Worm (Caenorhabditis elegans): ENCODE measurements around the gene Y102E9.5.

DNA sequence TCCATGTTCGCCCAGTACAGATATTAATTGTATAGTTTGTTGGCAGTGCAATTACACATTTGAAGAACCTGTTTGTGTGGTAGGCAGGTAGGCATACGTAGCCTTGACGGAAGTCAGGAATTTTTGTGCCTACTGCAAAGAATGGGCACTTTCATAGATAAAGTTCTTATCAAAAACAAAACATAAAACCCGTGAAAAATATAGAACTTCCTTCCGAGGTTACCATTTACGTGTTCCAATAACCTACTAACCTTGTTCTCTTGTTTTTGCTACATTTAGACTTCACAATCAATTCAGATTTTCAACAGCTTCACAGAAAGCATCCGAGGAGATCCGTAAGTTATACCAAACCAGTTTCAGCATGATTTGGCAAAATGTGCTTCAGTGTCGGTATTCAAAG is 16.8 kb downstream of the Y102E9.5 start, which contains the start of gene F37A4.4:
- TF ChIP-seq ztf-4 (tag; optimal IDR thresholded peaks at IDR 0.05) = no peak
- TF ChIP-seq lin-39 (tag; optimal IDR thresholded peaks at IDR 0.05) = no peak
- TF ChIP-seq ama-1 (optimal IDR thresholded peaks at IDR 0.05) = no peak
- no peak for TF ChIP-seq nhr-25 (tag; optimal IDR thresholded peaks at IDR 0.05)
- no peak for TF ChIP-seq R02D3.7 (tag; optimal IDR thresholded peaks at IDR 0.05)
- no peak for TF ChIP-seq snpc-4 (tag; optimal IDR thresholded peaks at IDR 0.05)
- TF ChIP-seq ztf-11 (tag; optimal IDR thresholded peaks at IDR 0.05) = no peak
- TF ChIP-seq lin-11 (tag; optimal IDR thresholded peaks at IDR 0.05) = no peak
- no peak for TF ChIP-seq mab-5 (tag; optimal IDR thresholded peaks at IDR 0.05)
- no peak for TF ChIP-seq nhr-237 (tag; optimal IDR thresholded peaks at IDR 0.05)
- TF ChIP-seq nhr-11 (tag; optimal IDR thresholded peaks at IDR 0.05) = no peak
- TF ChIP-seq nhr-77 (tag; optimal IDR thresholded peaks at IDR 0.05) = no peak
- TF ChIP-seq mdl-1 (tag; optimal IDR thresholded peaks at IDR 0.05) = no peak

Data from whole organism, L2 larva.